Worm (Caenorhabditis elegans) whole organism, young adult: ENCODE results near the gene arl-3.

Experiments
- B0035.1 ChIP-seq: sonication (generic microtip); optimal IDR thresholded peaks from 2 replicates; lab custom pipeline; 2016; ENCODE audit warnings: missing genetic modification characterization, mild to moderate bottlenecking, missing compliant biosample characterization, missing genotype, missing genetic modification reagents
- D2030.7 ChIP-seq: fragments of 200-800 bp; sonication (Bioruptor generic); IDR thresholded peaks from 2 replicates; pipeline ENCODE4 v1.3.6; 2022; ENCODE audit warnings: missing genetic modification reagents, missing genetic modification characterization, missing compliant biosample characterization
- F10E7.11 ChIP-seq: sonication (generic microtip); optimal IDR thresholded peaks from 2 replicates; lab custom pipeline; 2017; ENCODE audit warnings: mild to moderate bottlenecking, missing genetic modification characterization, moderate library complexity, missing compliant biosample characterization
- F52B5.7 ChIP-seq: sonication (generic microtip); optimal IDR thresholded peaks from 2 replicates; lab custom pipeline; 2016; ENCODE audit warnings: mild to moderate bottlenecking, missing genetic modification characterization, missing compliant biosample characterization
- Y79H2A.3 ChIP-seq: fragments of 200-800 bp; sonication (Bioruptor generic); conservative IDR thresholded peaks from 2 replicates; pipeline ENCODE4 v1.3.6; 2022; ENCODE audit warnings: missing genetic modification reagents, missing genetic modification characterization, missing compliant biosample characterization
- Y95B8A.8 ChIP-seq: fragments of 200-800 bp; sonication (Bioruptor generic); IDR thresholded peaks from 2 replicates; pipeline ENCODE4 v1.3.6; 2022; ENCODE audit warnings: missing genetic modification reagents, missing genetic modification characterization, missing compliant biosample characterization
- akir-1 ChIP-seq: fragments of 200-800 bp; sonication (Bioruptor generic); optimal IDR thresholded peaks from 2 replicates; lab custom pipeline; 2018; ENCODE audit warnings: mild to moderate bottlenecking, missing genetic modification characterization, moderate library complexity, missing compliant biosample characterization
- aptf-2 ChIP-seq: fragments of 200-800 bp; sonication (Bioruptor generic); conservative IDR thresholded peaks from 2 replicates; pipeline ENCODE4 v1.3.6; 2022; ENCODE audit warnings: missing genetic modification reagents, missing genetic modification characterization, missing compliant biosample characterization
- atf-7 ChIP-seq: sonication (generic microtip); optimal IDR thresholded peaks from 2 replicates; lab custom pipeline; 2017; ENCODE audit warnings: mild to moderate bottlenecking, missing genetic modification characterization, missing compliant biosample characterization
- egl-18 ChIP-seq: fragments of 200-800 bp; sonication (Bioruptor generic); IDR thresholded peaks from 2 replicates; pipeline ENCODE4 v1.3.6; 2022; ENCODE audit warnings: missing genetic modification reagents, missing genetic modification characterization, missing compliant biosample characterization
- lin-35 ChIP-seq, 3 experiments: fragments of 150-350 bp in 2 of 3; sonication (generic microtip) in 1 of 3; optimal IDR thresholded peaks; 2 replicates each; lab custom pipeline; 2014 to 2018; ENCODE audit warnings: missing biosample characterization in 3 of 3, missing genetic modification characterization in 3 of 3, missing genetic modification reagents in 3 of 3
- snpc-4 ChIP-seq, 5 experiments: fragments of 150-350 bp in 1 of 5; sonication (generic microtip) in 4 of 5; optimal IDR thresholded peaks; 2 replicates each; lab custom pipeline; 2014 to 2018; ENCODE audit warnings: missing genetic modification characterization in 5 of 5, missing biosample characterization in 3 of 5, antibody characterized with exemption in 2 of 5, mild to moderate bottlenecking in 2 of 5, missing compliant biosample characterization in 2 of 5, missing genotype in 2 of 5, moderate library complexity in 2 of 5, missing genetic modification reagents in 1 of 5
- sptf-2 ChIP-seq: fragments of 200-800 bp; sonication (Bioruptor generic); optimal IDR thresholded peaks from 2 replicates; lab custom pipeline; 2018; ENCODE audit warnings: mild to moderate bottlenecking, missing genetic modification characterization, missing compliant biosample characterization

ce11 chrII:14611307-14611706 is 5.0 kb downstream of the arl-3 start:
- no peak for TF ChIP-seq D2030.7 (GFP tag; lab: Robert Waterston, UW)
- TF ChIP-seq lin-35 (GFP tag; optimal IDR thresholded peaks at IDR 0.05; lab: Kevin White, UChicago): no peak
- no peak for TF ChIP-seq F10E7.11 (tag; lab: Kevin White, UChicago)
- no peak for TF ChIP-seq snpc-4 (GFP tag; optimal IDR thresholded peaks at IDR 0.05; lab: Kevin White, UChicago)
- no peak for TF ChIP-seq snpc-4 (tag; optimal IDR thresholded peaks at IDR 0.05; lab: Kevin White, UChicago)
- no peak for TF ChIP-seq Y79H2A.3 (GFP tag; lab: Robert Waterston, UW)
- no peak for TF ChIP-seq F52B5.7 (tag; lab: Kevin White, UChicago)
- TF ChIP-seq B0035.1: no peak
- TF ChIP-seq sptf-2 (GFP tag; lab: Kevin White, UChicago): no peak
- TF ChIP-seq aptf-2: no peak
- TF ChIP-seq atf-7 (tag; lab: Kevin White, UChicago): no peak
- TF ChIP-seq akir-1 (GFP tag; lab: Kevin White, UChicago): no peak
- TF ChIP-seq egl-18 (GFP tag; lab: Robert Waterston, UW): no peak
- TF ChIP-seq Y95B8A.8 (GFP tag; lab: Robert Waterston, UW): no peak
